Fruit fly (Drosophila melanogaster): ENCODE measurements around the gene CG32069.
A peak's percentile ranks its signal among the peaks of the same experiment; 100 is the strongest.

CG32069 gene

dm6 chr3L:11062441-11062840 is at the start of gene CG32069:
CG32069 (minus strand) TSS chr3L:11062614.
- no peak for TF ChIP-seq CG17801 (GFP tag; optimal IDR thresholded peaks at IDR 0.05; ENCODE audit: partially characterized antibody)

DNA sequence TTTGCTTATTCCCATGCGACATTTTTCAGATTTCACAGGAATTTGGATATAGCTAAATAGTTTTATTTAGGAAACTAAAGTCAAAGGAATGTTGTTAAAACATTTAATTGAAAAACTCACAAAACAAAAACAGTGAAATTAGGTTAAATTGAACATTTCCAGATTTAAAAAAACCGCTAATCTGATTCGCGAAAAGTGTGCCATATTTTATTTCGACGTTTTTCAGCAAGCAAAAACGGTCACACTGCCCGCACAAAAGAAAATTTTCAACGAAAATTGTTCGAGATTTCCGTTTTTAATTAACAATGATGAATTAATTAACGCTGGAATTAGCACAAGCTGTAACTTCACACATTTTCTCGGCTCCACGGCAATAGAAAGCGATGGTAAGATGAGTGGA is 47.0 kb upstream of the CG32069 start, which contains the start of the genes CG34012 and emei:
Gene CG34012, minus strand, starts transcription at position 52 of the 400 bp plus-strand sequence.
Gene emei, plus strand, starts transcription at position 237 of the 400 bp plus-strand sequence.
- TF ChIP-seq CG17801 (GFP tag; optimal IDR thresholded peaks at IDR 0.05; ENCODE audit: partially characterized antibody) = no peak

DNA sequence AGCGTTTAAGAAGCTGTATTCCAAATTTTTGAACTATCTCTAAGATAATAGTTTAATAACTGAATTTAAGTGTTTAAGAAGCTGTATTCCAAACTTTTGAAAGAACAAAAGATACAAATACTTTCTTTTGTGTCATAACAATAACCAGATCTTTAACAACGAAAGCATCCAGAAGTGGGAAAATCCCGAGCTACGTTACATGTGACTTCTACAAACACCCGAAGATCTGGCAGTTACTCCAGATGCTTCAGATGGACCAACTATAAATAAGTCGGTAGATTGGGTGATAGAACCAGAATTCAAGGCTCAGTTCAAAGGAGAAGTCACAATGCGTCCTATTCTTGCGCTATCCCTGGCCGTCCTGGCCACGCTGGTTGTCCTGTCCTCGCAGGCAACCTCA is 45.5 kb upstream of the CG32069 start, which contains the start of gene CG12522:
Gene CG12522, plus strand, starts transcription at position 301 of the 400 bp plus-strand sequence.
- TF ChIP-seq CG17801 (GFP tag; optimal IDR thresholded peaks at IDR 0.05; ENCODE audit: partially characterized antibody) = no peak

DNA sequence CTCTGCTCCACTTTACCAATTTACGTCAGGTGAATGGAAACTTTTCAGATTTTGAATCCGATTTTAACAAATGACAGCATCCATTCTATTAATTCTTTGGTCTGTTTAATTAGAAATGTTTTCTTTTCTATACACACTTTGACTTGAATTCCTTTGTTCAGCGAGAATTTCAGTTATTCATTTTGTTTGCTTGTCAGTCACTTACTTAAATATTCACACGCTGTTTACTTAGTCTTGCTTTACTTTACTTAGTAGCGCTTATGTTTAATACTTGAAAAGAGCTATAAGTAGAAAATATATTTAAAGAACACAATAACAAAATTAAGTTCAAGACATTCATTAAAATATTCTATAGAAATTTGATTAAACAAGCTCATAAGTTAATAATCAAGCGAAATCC is 45.0 kb upstream of the CG32069 start, which contains the start of gene CG32073:
Gene CG32073, minus strand, starts transcription at position 151 of the 400 bp plus-strand sequence.
- no peak for TF ChIP-seq CG17801 (GFP tag; optimal IDR thresholded peaks at IDR 0.05; ENCODE audit: partially characterized antibody)

DNA sequence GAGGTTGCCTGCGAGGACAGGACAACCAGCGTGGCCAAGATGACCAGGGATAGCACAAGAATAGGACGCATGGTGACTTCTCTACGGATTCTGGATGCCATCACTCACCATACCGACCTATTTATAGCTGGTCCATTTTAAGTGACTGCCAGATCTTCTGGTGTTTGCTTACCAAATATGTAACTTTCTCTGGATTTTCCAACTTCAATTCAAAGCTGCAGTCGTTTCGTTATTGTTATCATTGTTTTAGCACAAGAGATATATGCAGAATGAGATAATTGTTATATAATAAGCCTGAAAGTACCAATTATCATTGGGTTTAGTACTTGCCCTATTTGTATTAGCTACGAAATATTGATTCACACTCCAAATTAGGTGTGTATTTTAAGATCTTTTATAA is 41.4 kb upstream of the CG32069 start, which contains the start of gene CG32071:
Gene CG32071, minus strand, starts transcription at position 101 of the 400 bp plus-strand sequence.
- no peak for TF ChIP-seq CG17801 (GFP tag; optimal IDR thresholded peaks at IDR 0.05; ENCODE audit: partially characterized antibody)

DNA sequence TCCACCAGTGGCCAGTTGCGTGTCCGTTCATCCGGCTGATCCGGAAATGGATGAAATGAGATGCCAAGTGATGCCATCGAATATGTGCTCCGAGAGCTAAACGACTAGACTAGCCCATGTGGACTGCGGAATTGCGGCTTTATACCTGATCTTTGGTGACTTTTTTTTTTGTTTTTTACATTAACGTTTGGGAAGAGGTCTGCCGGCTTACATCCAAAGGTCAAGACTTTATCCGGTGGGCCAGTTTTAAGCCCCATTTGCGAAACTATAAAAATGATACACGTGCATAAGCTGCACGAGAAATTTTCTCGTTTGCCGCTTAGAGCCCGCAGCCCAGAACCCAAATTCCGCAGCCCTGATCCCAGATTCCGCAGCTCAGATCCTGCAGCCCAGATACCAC is 40.5 kb upstream of the CG32069 start, which contains the start of gene Elo68alpha:
Gene Elo68alpha, minus strand, starts transcription at position 101 of the 400 bp plus-strand sequence.
- no peak for TF ChIP-seq CG17801 (GFP tag; optimal IDR thresholded peaks at IDR 0.05; ENCODE audit: partially characterized antibody)

DNA sequence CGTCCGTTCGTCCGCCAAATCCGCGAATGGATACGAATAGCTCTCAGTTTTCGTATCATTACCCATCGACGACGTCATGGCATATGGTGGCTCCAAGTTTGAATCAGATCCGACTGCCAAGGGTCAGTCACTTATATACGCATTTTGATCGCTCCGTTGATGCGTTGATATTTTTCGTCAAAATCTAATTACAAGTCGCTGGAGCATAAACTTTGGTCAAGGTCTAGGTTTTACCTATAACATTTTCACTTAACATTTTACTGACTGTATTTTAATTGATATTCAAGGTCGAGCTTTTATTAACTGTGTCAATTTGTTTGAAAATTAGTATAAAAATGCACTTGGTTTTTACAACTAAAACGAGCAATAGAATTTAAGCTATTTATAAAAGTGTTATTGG is 39.2 kb upstream of the CG32069 start, which contains the start of gene Elo68beta:
Gene Elo68beta, minus strand, starts transcription at position 101 of the 400 bp plus-strand sequence.
- TF ChIP-seq CG17801 (GFP tag; optimal IDR thresholded peaks at IDR 0.05; ENCODE audit: partially characterized antibody) = no peak

- peak; percentile 91 for TF ChIP-seq CG17801 (GFP tag; optimal IDR thresholded peaks at IDR 0.05; ENCODE audit: partially characterized antibody)
Observed at dm6 chr3L:11097982-11098663, 35.7 kb upstream of the CG32069 start, which contains the start of the genes Irbp18 and APP-BP1. Irbp18 (minus strand) TSS chr3L:11098186. APP-BP1 (plus strand) TSS chr3L:11098412.

DNA sequence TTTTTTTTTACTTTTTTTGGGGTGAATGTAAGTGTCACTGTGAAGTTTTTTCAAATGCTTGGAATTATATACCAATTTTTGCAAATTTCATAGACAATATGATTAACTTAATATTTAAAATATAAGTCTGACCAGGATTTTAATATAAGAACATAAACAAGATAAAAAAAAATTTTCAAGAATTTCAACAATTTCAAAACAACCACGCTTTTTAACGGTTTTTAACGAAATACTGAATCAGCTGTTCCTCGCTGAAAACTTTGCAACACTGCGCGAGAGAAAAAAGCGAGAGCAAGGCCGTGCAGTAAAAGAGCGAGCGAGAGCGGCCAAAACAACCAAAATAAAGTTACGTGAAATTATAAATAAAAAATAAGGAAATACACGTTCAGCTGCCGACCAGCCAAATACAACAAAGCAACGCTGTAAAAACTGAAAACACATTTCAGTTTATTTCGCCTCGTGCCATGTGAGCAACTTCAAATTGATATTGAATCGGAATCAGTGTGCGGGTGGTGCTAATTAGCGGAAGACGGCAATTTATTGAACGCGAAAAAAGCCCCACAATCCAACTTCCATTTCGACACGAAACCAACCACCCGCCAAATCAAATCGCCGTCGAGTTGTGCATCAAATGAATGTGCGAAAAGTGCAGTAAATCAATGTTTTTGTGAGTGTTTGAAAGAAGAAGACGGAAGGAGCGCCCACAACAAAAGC is 33.9 kb upstream of the CG32069 start, which contains the start of the genes CG46439, Iyd and CG33947:
Gene CG46439, minus strand, starts transcription at position 51 of the 714 bp plus-strand sequence.
Gene Iyd, minus strand, starts transcription at position 51 of the 714 bp plus-strand sequence.
Gene CG33947, plus strand, starts transcription at position 302 of the 714 bp plus-strand sequence.
- peak; percentile 92 for TF ChIP-seq CG17801 (GFP tag; optimal IDR thresholded peaks at IDR 0.05; ENCODE audit: partially characterized antibody)

- TF ChIP-seq CG17801 (GFP tag; optimal IDR thresholded peaks at IDR 0.05; ENCODE audit: partially characterized antibody) = no peak
Observed at dm6 chr3L:11094279-11094678, 31.9 kb upstream of the CG32069 start.

- TF ChIP-seq CG17801 (GFP tag; optimal IDR thresholded peaks at IDR 0.05; ENCODE audit: partially characterized antibody) = peak; percentile 54
Observed at dm6 chr3L:11093046-11093520, 30.7 kb upstream of the CG32069 start, which contains the start of gene JIL-1. JIL-1 (minus strand) TSS chr3L:11093193.

DNA sequence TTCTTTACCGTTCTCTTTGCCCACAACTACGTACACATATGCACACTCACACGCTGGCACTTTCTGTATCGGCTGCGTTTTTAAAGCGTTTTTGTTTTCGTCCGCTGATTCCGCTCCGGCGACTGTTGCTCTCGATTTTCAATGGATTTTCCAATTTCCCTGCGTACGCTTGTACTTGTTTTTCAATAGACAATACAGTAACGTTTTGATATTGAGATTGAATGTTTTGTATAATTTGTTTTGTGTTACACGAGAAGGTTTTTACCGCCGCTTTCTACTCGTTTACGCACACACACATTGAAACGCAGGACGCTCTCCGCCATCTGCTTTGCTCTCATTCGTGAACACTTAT is 30.2 kb upstream of the CG32069 start:
- no peak for TF ChIP-seq CG17801 (GFP tag; optimal IDR thresholded peaks at IDR 0.05; ENCODE audit: partially characterized antibody)

- TF ChIP-seq CG17801 (GFP tag; optimal IDR thresholded peaks at IDR 0.05; ENCODE audit: partially characterized antibody) = peak; percentile 56
Observed at dm6 chr3L:11091943-11092609, 29.7 kb upstream of the CG32069 start.

DNA sequence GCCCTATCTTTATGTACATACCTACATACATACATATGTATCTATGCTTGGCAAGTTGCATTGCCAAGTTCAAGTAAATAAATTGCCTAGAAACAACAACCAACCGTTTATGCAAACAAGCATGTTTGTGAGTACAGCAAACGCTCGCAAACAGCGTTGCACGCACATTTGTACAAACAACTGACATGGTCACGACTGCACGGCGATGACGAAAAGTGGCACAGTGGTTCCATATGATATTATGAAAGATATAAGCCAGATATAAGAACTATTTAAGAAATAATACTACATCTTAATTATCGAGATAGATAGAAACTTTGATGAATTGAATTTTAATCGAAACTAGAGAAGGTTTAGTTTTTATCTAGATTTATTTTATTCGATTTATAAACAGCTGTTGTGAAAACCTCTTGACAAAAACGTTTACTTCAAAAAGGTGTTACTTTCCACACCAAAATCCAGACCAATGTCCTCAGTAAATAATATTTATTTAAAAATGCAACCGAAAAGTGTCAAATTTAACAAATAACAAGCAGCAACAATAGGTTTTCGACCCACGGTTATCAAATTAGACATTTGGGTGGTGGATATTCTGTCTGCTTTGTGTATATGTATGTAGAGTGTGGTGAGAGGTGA is 27.5 kb upstream of the CG32069 start:
- peak; percentile 51 for TF ChIP-seq CG17801 (GFP tag; optimal IDR thresholded peaks at IDR 0.05; ENCODE audit: partially characterized antibody)
